Worm (Caenorhabditis elegans) whole organism, L4/young adult: ENCODE results near the gene K06A9.3.

Experiments used
- W03F9.2 ChIP-seq: fragments of 150-350 bp; optimal IDR thresholded peaks from 2 replicates; lab custom pipeline; 2014; ENCODE audit warnings: missing biosample characterization, missing genetic modification characterization
- him-1 ChIP-seq: sonication (generic microtip); optimal IDR thresholded peaks from 2 replicates; lab custom pipeline; 2016; ENCODE audit warnings: missing genotype, missing genetic modification reagents, missing genetic modification characterization, missing compliant biosample characterization

ce11 chrX:1523272-1523671 is 11.9 kb downstream of the K06A9.3 start:
- TF ChIP-seq W03F9.2 (tag; lab: Kevin White, UChicago) (no peak), him-1 (tag; lab: Kevin White, UChicago) (no peak)
